Worm (Caenorhabditis elegans): ENCODE measurements around the gene gar-1.

gar-1 gene

ce11 chrX:6435812-6436211 is 48.9 kb downstream of the gar-1 start:
- TF ChIP-seq dmd-9 (GFP tag; IDR thresholded peaks at IDR 0.05): no peak

DNA sequence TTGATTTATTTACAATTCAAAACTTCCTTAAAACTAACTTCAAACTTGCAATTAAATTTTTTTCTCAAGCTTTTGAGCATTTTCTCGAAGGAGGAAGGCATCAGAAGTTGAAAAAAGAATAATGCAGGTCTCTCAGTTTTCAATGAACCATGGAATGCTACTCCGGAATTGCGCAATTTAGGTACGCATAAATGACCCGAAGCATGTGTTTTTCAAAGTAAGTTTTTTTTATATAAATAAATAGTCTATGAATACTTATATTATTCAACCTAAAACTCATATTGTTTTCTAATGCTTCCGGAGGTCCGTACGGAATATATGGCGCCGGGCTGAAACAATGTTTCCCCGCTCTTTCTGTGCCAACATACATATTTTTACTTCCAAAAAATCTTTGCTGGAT is 51.0 kb downstream of the gar-1 start, which contains the start of gene K10C2.2:
K10C2.2 (minus strand) TSS at position 101 of the 400 bp plus-strand sequence.
- TF ChIP-seq F49E8.2 (tag; optimal IDR thresholded peaks at IDR 0.05; ENCODE audit: borderline replicate concordance) (no peak), lin-29 (GFP tag; IDR thresholded peaks at IDR 0.05) (no peak), jun-1 (tag; optimal IDR thresholded peaks at IDR 0.05) (no peak), snpc-1.2 (GFP tag; IDR thresholded peaks at IDR 0.05) (no peak), gei-8 (GFP tag; optimal IDR thresholded peaks at IDR 0.05) (no peak), nhr-111 (GFP tag; optimal IDR thresholded peaks at IDR 0.05) (no peak), skn-1 (tag; optimal IDR thresholded peaks at IDR 0.05) (no peak), madf-5 (GFP tag; IDR thresholded peaks at IDR 0.05) (no peak), nhr-25 (tag; optimal IDR thresholded peaks at IDR 0.05; ENCODE audit: borderline replicate concordance, insufficient read depth) (no peak), F26F4.8 (GFP tag; conservative IDR thresholded peaks at IDR 0.05) (no peak), ZK337.2 (GFP tag; IDR thresholded peaks at IDR 0.05) (no peak), Y75B8A.6 (GFP tag; IDR thresholded peaks at IDR 0.05) (no peak)

ce11 chrX:6430510-6430909 is 54.2 kb downstream of the gar-1 start, which contains the start of gene ctsa-2:
Gene ctsa-2 (minus strand): TSS chrX:6430610.
- no peak for TF ChIP-seq nhr-76 (tag; optimal IDR thresholded peaks at IDR 0.05)
- TF ChIP-seq nhr-77 (tag; optimal IDR thresholded peaks at IDR 0.05): no peak
- no peak for TF ChIP-seq fkh-10 (GFP tag; optimal IDR thresholded peaks at IDR 0.05)
- TF ChIP-seq nhr-237 (tag; optimal IDR thresholded peaks at IDR 0.05): no peak
- no peak for TF ChIP-seq ctbp-1 (GFP tag; IDR thresholded peaks at IDR 0.05)
- TF ChIP-seq arid-1 (GFP tag; conservative IDR thresholded peaks at IDR 0.05): no peak
- no peak for TF ChIP-seq F10B5.3 (tag; optimal IDR thresholded peaks at IDR 0.05)
- TF ChIP-seq fos-1 (tag; optimal IDR thresholded peaks at IDR 0.05): no peak
- TF ChIP-seq lim-7 (GFP tag; IDR thresholded peaks at IDR 0.05): no peak

DNA sequence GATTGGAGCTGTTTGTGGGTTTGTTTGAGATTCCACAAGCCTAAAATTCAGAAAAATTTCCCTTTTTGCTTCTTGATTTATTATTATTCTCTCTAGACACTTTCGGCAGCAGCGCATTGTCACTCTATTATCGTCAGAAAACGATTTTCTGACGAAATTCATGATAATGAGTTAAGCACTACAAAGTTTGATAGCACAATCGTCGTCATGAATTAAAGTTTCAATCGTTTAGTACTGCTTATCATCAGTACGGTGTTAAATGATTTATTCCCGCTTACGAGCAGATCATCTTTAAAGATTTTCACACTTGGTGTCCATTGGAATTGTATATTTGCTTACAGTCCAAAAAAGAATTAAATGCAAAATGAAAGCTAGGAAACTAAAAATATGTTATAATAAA is 55.1 kb downstream of the gar-1 start:
- TF ChIP-seq daf-16 (GFP tag; optimal IDR thresholded peaks at IDR 0.05) (no peak), daf-16 (tag; optimal IDR thresholded peaks at IDR 0.05) (peak; percentile 39), hlh-11 (tag; optimal IDR thresholded peaks at IDR 0.05) (peak; percentile 23), dve-1 (tag; optimal IDR thresholded peaks at IDR 0.05; ENCODE audit: insufficient read depth) (peak; percentile 22), nhr-77 (tag; optimal IDR thresholded peaks at IDR 0.05) (no peak), ceh-62 (tag; optimal IDR thresholded peaks at IDR 0.05) (no peak), nhr-28 (tag; optimal IDR thresholded peaks at IDR 0.05) (peak; percentile 73), dmd-6 (GFP tag; IDR thresholded peaks at IDR 0.05) (peak; percentile 44; the same call in 1 of the 2 replicates), pqm-1 (tag; optimal IDR thresholded peaks at IDR 0.05) (peak; percentile 79)
